Fruit fly (Drosophila melanogaster) whole organism: ENCODE data around the gene PolE1.

Experiments used
- CG8478 ChIP-seq: fragments of >200 bp; optimal IDR thresholded peaks from 2 replicates; lab custom pipeline; 2018; ENCODE audit warnings: inconsistent platforms
- Dll ChIP-seq: fragments of >200 bp; optimal IDR thresholded peaks from 2 replicates; lab custom pipeline; 2017
- pan ChIP-seq: fragments of >200 bp; optimal IDR thresholded peaks from 2 replicates; lab custom pipeline; 2017

- TF ChIP-seq pan (lab: Kevin White, UChicago) = no peak
- no peak for TF ChIP-seq CG8478 (lab: Kevin White, UChicago)
- no peak for TF ChIP-seq Dll
These were observed 54.6 kb downstream of the PolE1 start, which contains the start of gene Ir94d for dm6 chr3R:23402508-23402907.
